Worm (Caenorhabditis elegans) whole organism, L1 larva: Measurements from ENCODE around the gene clec-75.
"Not testable (repeated sequence)": the region's sequence is repeated elsewhere in the genome, so short reads cannot be mapped to it uniquely, and the experiment has no call there.

ENCODE experiments used
- C16A3.4 ChIP-seq: fragments of 150-350 bp; optimal IDR thresholded peaks from 2 replicates; lab custom pipeline; 2014; ENCODE audit warnings: missing biosample characterization, missing genetic modification characterization
- ama-1 ChIP-seq: fragments of 150-350 bp; optimal IDR thresholded peaks from 2 replicates; lab custom pipeline; 2014
- ceh-90 ChIP-seq: sonication (generic microtip); optimal IDR thresholded peaks from 2 replicates; lab custom pipeline; 2016; ENCODE audit warnings: missing genetic modification characterization, missing compliant biosample characterization
- dsc-1 ChIP-seq: sonication (generic microtip); optimal IDR thresholded peaks from 2 replicates; lab custom pipeline; 2016; ENCODE audit warnings: mild to moderate bottlenecking, missing genetic modification characterization, missing compliant biosample characterization
- efl-1 ChIP-seq, 4 experiments: fragments of 150-350 bp; optimal IDR thresholded peaks in 3 of 4; peaks in 1 of 4; 1 replicate in 1 of 4; 2 replicates in 3 of 4; lab custom pipeline; 2014; ENCODE audit warnings: missing biosample characterization in 2 of 4, missing genetic modification characterization in 2 of 4, missing genetic modification reagents in 2 of 4
- efl-3 ChIP-seq: fragments of 200-800 bp; sonication (Bioruptor generic); optimal IDR thresholded peaks from 2 replicates; lab custom pipeline; 2018; ENCODE audit warnings: mild to moderate bottlenecking, missing genetic modification characterization, missing compliant biosample characterization
- egl-13 ChIP-seq: sonication (generic microtip); optimal IDR thresholded peaks from 2 replicates; lab custom pipeline; 2016; ENCODE audit warnings: missing genotype, missing genetic modification reagents, missing genetic modification characterization, missing compliant biosample characterization
- elt-2 ChIP-seq: sonication (generic microtip); optimal IDR thresholded peaks from 2 replicates; lab custom pipeline; 2016; ENCODE audit warnings: missing genetic modification characterization, mild to moderate bottlenecking, inconsistent platforms, missing compliant biosample characterization, missing genetic modification reagents
- fkh-10 ChIP-seq: sonication (generic microtip); optimal IDR thresholded peaks from 2 replicates; lab custom pipeline; 2017; ENCODE audit warnings: missing biosample characterization, missing genetic modification reagents, missing genetic modification characterization
- fkh-4 ChIP-seq: sonication (generic microtip); optimal IDR thresholded peaks from 2 replicates; lab custom pipeline; 2016; ENCODE audit warnings: missing compliant biosample characterization, missing genetic modification characterization, borderline replicate concordance
- hlh-17 ChIP-seq: fragments of 200-800 bp; sonication (Bioruptor generic); optimal IDR thresholded peaks from 2 replicates; lab custom pipeline; 2018; ENCODE audit warnings: missing genetic modification characterization, mild to moderate bottlenecking, missing compliant biosample characterization, moderate library complexity, borderline replicate concordance
- hlh-4 ChIP-seq: sonication (generic microtip); optimal IDR thresholded peaks from 2 replicates; lab custom pipeline; 2016; ENCODE audit warnings: mild to moderate bottlenecking, missing genetic modification characterization, missing compliant biosample characterization
- irx-1 ChIP-seq: sonication (generic microtip); optimal IDR thresholded peaks from 2 replicates; lab custom pipeline; 2016; ENCODE audit warnings: missing genetic modification characterization, missing compliant biosample characterization
- jun-1 ChIP-seq: fragments of 150-350 bp; optimal IDR thresholded peaks from 2 replicates; lab custom pipeline; 2014; ENCODE audit warnings: missing biosample characterization, missing genetic modification reagents, missing genetic modification characterization
- lin-13 ChIP-seq: fragments of 150-350 bp; optimal IDR thresholded peaks from 2 replicates; lab custom pipeline; 2014; ENCODE audit warnings: missing biosample characterization, missing genetic modification reagents, missing genetic modification characterization
- lin-35 ChIP-seq, 2 experiments: fragments of 150-350 bp; optimal IDR thresholded peaks; 2 replicates each; lab custom pipeline; 2014; ENCODE audit warnings: missing biosample characterization in 2 of 2, missing genetic modification characterization in 2 of 2, missing genetic modification reagents in 2 of 2
- mab-9 ChIP-seq: fragments of 200-800 bp; sonication (Bioruptor generic); IDR thresholded peaks from 2 replicates; pipeline ENCODE4 v1.3.6; 2022; ENCODE audit warnings: missing genetic modification reagents, missing genetic modification characterization, missing compliant biosample characterization
- nhr-20 ChIP-seq: sonication (generic microtip); optimal IDR thresholded peaks from 2 replicates; lab custom pipeline; 2016; ENCODE audit warnings: mild to moderate bottlenecking, missing genetic modification characterization, missing compliant biosample characterization
- nhr-71 ChIP-seq: sonication (generic microtip); optimal IDR thresholded peaks from 2 replicates; lab custom pipeline; 2016; ENCODE audit warnings: mild to moderate bottlenecking, missing genetic modification characterization, moderate library complexity, missing compliant biosample characterization
- nhr-76 ChIP-seq: sonication (generic microtip); optimal IDR thresholded peaks from 2 replicates; lab custom pipeline; 2017; ENCODE audit warnings: missing biosample characterization, missing genetic modification characterization
- nhr-77 ChIP-seq: fragments of 150-350 bp; optimal IDR thresholded peaks from 2 replicates; lab custom pipeline; 2014; ENCODE audit warnings: missing biosample characterization, missing genetic modification characterization
- nhr-84 ChIP-seq: sonication (generic microtip); optimal IDR thresholded peaks from 2 replicates; lab custom pipeline; 2017; ENCODE audit warnings: missing biosample characterization, missing genetic modification characterization
- pax-3 ChIP-seq: fragments of 200-800 bp; sonication (Bioruptor generic); optimal IDR thresholded peaks from 2 replicates; lab custom pipeline; 2018; ENCODE audit warnings: mild to moderate bottlenecking, missing genetic modification characterization, moderate library complexity, missing compliant biosample characterization
- pqm-1 ChIP-seq: sonication (generic microtip); optimal IDR thresholded peaks from 3 replicates; lab custom pipeline; 2017; ENCODE audit warnings: missing biosample characterization, missing genetic modification characterization
- sox-4 ChIP-seq: sonication (generic microtip); optimal IDR thresholded peaks from 2 replicates; lab custom pipeline; 2016; ENCODE audit warnings: missing genetic modification characterization, missing compliant biosample characterization
- swsn-7 ChIP-seq: sonication (generic microtip); optimal IDR thresholded peaks from 2 replicates; lab custom pipeline; 2016; ENCODE audit warnings: missing genetic modification characterization, missing compliant biosample characterization
- tbx-2 ChIP-seq: sonication (generic microtip); optimal IDR thresholded peaks from 2 replicates; lab custom pipeline; 2016; ENCODE audit warnings: missing genetic modification characterization, missing compliant biosample characterization
- xbp-1 ChIP-seq: sonication (generic microtip); optimal IDR thresholded peaks from 2 replicates; lab custom pipeline; 2016; ENCODE audit warnings: missing genetic modification characterization, missing compliant biosample characterization
- zip-4 ChIP-seq: fragments of 200-800 bp; sonication (Bioruptor generic); optimal IDR thresholded peaks from 2 replicates; lab custom pipeline; 2018; ENCODE audit warnings: mild to moderate bottlenecking, missing genetic modification characterization, moderate library complexity, missing compliant biosample characterization
- ztf-4 ChIP-seq: fragments of 150-350 bp; optimal IDR thresholded peaks from 2 replicates; lab custom pipeline; 2014; ENCODE audit warnings: missing biosample characterization, missing genetic modification characterization

Gene clec-75

ce11 chrIV:3932408-3932807 lies 28.1 kb upstream of the clec-75 start, which contains the start of gene clec-70:
Gene clec-70, plus strand, starts transcription at chrIV:3932708.
- TF ChIP-seq hlh-17; ama-1 (lab: Kevin White, UChicago); efl-1 (optimal IDR thresholded peaks at IDR 0.05; lab: Kevin White, UChicago); efl-1 (GFP tag; optimal IDR thresholded peaks at IDR 0.05 in 1 of 2; lab: Kevin White, UChicago): not testable (repeated sequence)
- TF ChIP-seq, all 84 proteins: peak for 0; not testable (repeated sequence) for 84

ce11 chrIV:3937097-3937496 lies 23.4 kb upstream of the clec-75 start, which contains the start of gene clec-71:
Gene clec-71, plus strand, starts transcription at chrIV:3937458.
- TF ChIP-seq nhr-76 (tag; lab: Kevin White, UChicago) (no peak), elt-2 (peak; percentile 58)

ce11 chrIV:3941658-3942328 lies 18.7 kb upstream of the clec-75 start, which contains the start of gene clec-174:
Gene clec-174, minus strand, starts transcription at chrIV:3941708.
- no peak for TF ChIP-seq nhr-71 (tag; lab: Kevin White, UChicago)
- no peak for TF ChIP-seq zip-4 (GFP tag; lab: Kevin White, UChicago)
- TF ChIP-seq fkh-4 (tag; lab: Kevin White, UChicago): no peak
- TF ChIP-seq ztf-4 (tag; lab: Kevin White, UChicago): no peak
- TF ChIP-seq hlh-4 (tag; lab: Kevin White, UChicago): no peak
- TF ChIP-seq C16A3.4 (tag; lab: Kevin White, UChicago): no peak
- TF ChIP-seq nhr-77 (tag; lab: Kevin White, UChicago): no peak
- no peak for TF ChIP-seq swsn-7 (tag; lab: Kevin White, UChicago)
- TF ChIP-seq dsc-1 (tag; lab: Kevin White, UChicago): no peak

DNA sequence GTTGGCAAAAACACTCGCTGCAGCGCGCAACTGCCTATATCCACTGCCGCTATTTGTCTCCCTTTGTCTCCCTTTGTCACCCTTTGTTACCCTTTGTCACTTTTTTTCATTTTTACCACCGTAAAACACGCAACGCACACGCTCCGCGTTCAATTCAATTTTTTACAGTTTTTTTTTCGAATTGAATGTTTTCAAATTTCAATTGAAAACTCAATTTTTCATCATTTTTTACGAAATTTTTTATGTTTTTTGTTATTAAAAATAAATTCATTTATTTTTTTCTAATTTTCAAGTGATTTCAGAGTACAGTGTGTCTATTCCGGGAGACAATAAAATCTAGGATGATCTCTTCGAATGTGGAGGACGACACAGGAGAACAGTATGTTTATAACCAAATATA lies 17.5 kb upstream of the clec-75 start, which contains the start of gene Y46C8AL.11:
Gene Y46C8AL.11, plus strand, starts transcription at position 301 of the 400 bp plus-strand sequence.
- TF ChIP-seq efl-3 (no peak), pax-3 (tag; lab: Kevin White, UChicago) (no peak), lin-13 (GFP tag; lab: Kevin White, UChicago) (no peak), hlh-4 (tag; lab: Kevin White, UChicago) (no peak), hlh-17 (no peak), ama-1 (lab: Kevin White, UChicago) (no peak), mab-9 (GFP tag; lab: Robert Waterston, UW) (no peak), irx-1 (tag; lab: Kevin White, UChicago) (no peak), tbx-2 (tag; lab: Kevin White, UChicago) (no peak), sox-4 (tag; lab: Kevin White, UChicago) (no peak), ceh-90 (tag; lab: Kevin White, UChicago) (no peak), nhr-20 (tag; lab: Kevin White, UChicago) (no peak), pqm-1 (tag; lab: Kevin White, UChicago) (no peak), xbp-1 (tag; lab: Kevin White, UChicago) (no peak), egl-13 (tag; lab: Kevin White, UChicago) (no peak)

ce11 chrIV:3944459-3944858 lies 16.1 kb upstream of the clec-75 start, which contains the start of gene clec-72:
Gene clec-72, plus strand, starts transcription at chrIV:3944816.
- TF ChIP-seq dsc-1 (tag; lab: Kevin White, UChicago): no peak
- TF ChIP-seq swsn-7 (tag; lab: Kevin White, UChicago): no peak
- peak; percentile 78 for TF ChIP-seq jun-1 (tag; lab: Kevin White, UChicago)
- no peak for TF ChIP-seq fkh-10 (GFP tag; lab: Kevin White, UChicago)
- TF ChIP-seq elt-2: peak; percentile 98
- TF ChIP-seq pqm-1 (tag; lab: Kevin White, UChicago): peak; percentile 78
- peak in 1 of 2 experiments; percentile 10 for TF ChIP-seq lin-35 (GFP tag; optimal IDR thresholded peaks at IDR 0.05; lab: Kevin White, UChicago)
- TF ChIP-seq ztf-4 (tag; lab: Kevin White, UChicago): no peak
- TF ChIP-seq nhr-84: no peak
- peak; percentile 13 for TF ChIP-seq nhr-20 (tag; lab: Kevin White, UChicago)
